Worm (Caenorhabditis elegans): ENCODE measurements around the gene F29B9.5.

Gene F29B9.5

ce11 chrIV:4612597-4612996, 39.6 kb upstream of the F29B9.5 start:
- TF ChIP-seq mep-1 (tag; optimal IDR thresholded peaks at IDR 0.05) (no peak), lin-32 (GFP tag; optimal IDR thresholded peaks at IDR 0.05) (no peak), cnd-1 (tag; optimal IDR thresholded peaks at IDR 0.05) (no peak), M03D4.4 (tag; optimal IDR thresholded peaks at IDR 0.05) (no peak), nhr-76 (tag; optimal IDR thresholded peaks at IDR 0.05) (no peak), mab-5 (tag; optimal IDR thresholded peaks at IDR 0.05) (no peak)

DNA sequence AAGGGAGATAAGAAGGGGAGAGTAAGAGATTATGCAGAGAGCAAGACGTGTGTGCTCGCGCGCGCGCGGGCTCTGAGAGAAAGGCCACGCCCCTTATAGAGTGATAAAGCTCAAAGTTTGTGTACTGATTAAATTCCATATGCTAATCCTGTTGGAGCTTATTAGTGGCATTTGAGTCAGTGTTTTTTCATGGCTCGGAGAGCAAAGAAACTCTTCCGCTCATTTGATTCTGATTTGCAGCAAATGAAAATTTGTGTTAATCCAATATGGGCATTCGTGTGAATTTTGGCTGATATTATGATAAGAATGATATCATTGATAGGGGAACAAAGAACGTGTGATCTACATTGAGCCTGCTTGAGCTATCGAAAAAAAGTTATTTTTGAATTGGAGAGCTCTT, 38.7 kb upstream of the F29B9.5 start:
- TF ChIP-seq ces-1 (GFP tag; optimal IDR thresholded peaks at IDR 0.05): no peak
- TF ChIP-seq ceh-39 (tag; optimal IDR thresholded peaks at IDR 0.05): no peak
- TF ChIP-seq mep-1 (tag; optimal IDR thresholded peaks at IDR 0.05): no peak
- no peak for TF ChIP-seq ham-2 (GFP tag; optimal IDR thresholded peaks at IDR 0.05)
- no peak for TF ChIP-seq elt-1 (tag; optimal IDR thresholded peaks at IDR 0.05; ENCODE audit: borderline replicate concordance, insufficient read depth)
- TF ChIP-seq unc-120 (tag; optimal IDR thresholded peaks at IDR 0.05; ENCODE audit: poor library complexity, severe bottlenecking): no peak
- TF ChIP-seq elt-3 (tag; optimal IDR thresholded peaks at IDR 0.05): no peak
- no peak for TF ChIP-seq ceh-83 (GFP tag; optimal IDR thresholded peaks at IDR 0.05)
- no peak for TF ChIP-seq nhr-237 (tag; optimal IDR thresholded peaks at IDR 0.05)
- no peak for TF ChIP-seq zip-8 (tag; optimal IDR thresholded peaks at IDR 0.05)
- no peak for TF ChIP-seq lin-13 (tag; optimal IDR thresholded peaks at IDR 0.05)
- no peak for TF ChIP-seq unc-62 (GFP tag; optimal IDR thresholded peaks at IDR 0.05)
- TF ChIP-seq nhr-76 (tag; optimal IDR thresholded peaks at IDR 0.05): no peak
- no peak for TF ChIP-seq drap-1 (GFP tag; optimal IDR thresholded peaks at IDR 0.05)
- TF ChIP-seq sem-2 (GFP tag; optimal IDR thresholded peaks at IDR 0.05): no peak

DNA sequence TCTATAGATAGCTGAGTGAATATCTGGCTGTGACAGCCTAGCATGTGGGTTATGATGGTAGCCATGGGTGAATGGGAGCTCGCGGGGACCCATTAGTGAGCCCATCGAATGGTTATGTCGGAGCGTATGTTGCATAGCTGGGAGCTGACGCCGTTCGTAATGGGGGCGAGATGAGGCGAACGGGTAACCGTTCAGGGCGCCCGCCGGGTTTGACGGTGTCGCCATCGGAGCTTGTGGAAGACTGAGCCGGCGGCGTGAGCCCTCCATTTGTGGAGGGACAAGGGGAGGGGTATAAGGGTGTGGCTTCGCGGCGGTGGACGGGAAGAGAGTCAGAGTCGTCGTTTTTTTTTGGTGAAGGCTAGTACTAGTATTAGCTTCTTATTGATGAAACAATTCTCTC, 28.4 kb upstream of the F29B9.5 start:
- TF ChIP-seq ceh-39 (tag; optimal IDR thresholded peaks at IDR 0.05) (no peak), nhr-237 (tag; optimal IDR thresholded peaks at IDR 0.05) (no peak), cnd-1 (tag; optimal IDR thresholded peaks at IDR 0.05) (no peak), drap-1 (GFP tag; optimal IDR thresholded peaks at IDR 0.05) (no peak), nhr-76 (tag; optimal IDR thresholded peaks at IDR 0.05) (no peak), ztf-11 (tag; optimal IDR thresholded peaks at IDR 0.05) (no peak), zip-8 (tag; optimal IDR thresholded peaks at IDR 0.05) (no peak), elt-1 (tag; optimal IDR thresholded peaks at IDR 0.05; ENCODE audit: borderline replicate concordance, insufficient read depth) (no peak), hlh-1 (tag; optimal IDR thresholded peaks at IDR 0.05) (no peak), elt-3 (tag; optimal IDR thresholded peaks at IDR 0.05) (no peak), pha-4 (tag; optimal IDR thresholded peaks at IDR 0.05) (no peak), mep-1 (tag; optimal IDR thresholded peaks at IDR 0.05) (no peak), lsy-2 (tag; optimal IDR thresholded peaks at IDR 0.05) (no peak), tbx-8 (GFP tag; optimal IDR thresholded peaks at IDR 0.05) (no peak), nhr-2 (tag; optimal IDR thresholded peaks at IDR 0.05) (no peak), unc-120 (tag; optimal IDR thresholded peaks at IDR 0.05; ENCODE audit: poor library complexity, severe bottlenecking) (no peak)

- no peak for TF ChIP-seq ceh-83 (GFP tag; optimal IDR thresholded peaks at IDR 0.05)
- TF ChIP-seq pha-4 (tag; optimal IDR thresholded peaks at IDR 0.05): no peak
- no peak for TF ChIP-seq unc-39 (tag; optimal IDR thresholded peaks at IDR 0.05)
- TF ChIP-seq ztf-11 (tag; optimal IDR thresholded peaks at IDR 0.05): no peak
- no peak for TF ChIP-seq elt-3 (tag; optimal IDR thresholded peaks at IDR 0.05)
- no peak for TF ChIP-seq ces-1 (GFP tag; optimal IDR thresholded peaks at IDR 0.05)
- no peak for TF ChIP-seq unc-120 (tag; optimal IDR thresholded peaks at IDR 0.05; ENCODE audit: poor library complexity, severe bottlenecking)
- TF ChIP-seq flh-1 (GFP tag; optimal IDR thresholded peaks at IDR 0.05): no peak
- TF ChIP-seq lin-13 (tag; optimal IDR thresholded peaks at IDR 0.05): no peak
- no peak for TF ChIP-seq tbx-8 (GFP tag; optimal IDR thresholded peaks at IDR 0.05)
- TF ChIP-seq M03D4.4 (tag; optimal IDR thresholded peaks at IDR 0.05): no peak
- no peak for TF ChIP-seq unc-62 (GFP tag; optimal IDR thresholded peaks at IDR 0.05)
- TF ChIP-seq bed-3 (GFP tag; optimal IDR thresholded peaks at IDR 0.05): no peak
Measured at ce11 chrIV:4633393-4633792, 18.8 kb upstream of the F29B9.5 start, which contains the start of gene R105.1. Gene R105.1, plus strand, starts transcription at chrIV:4633693.

DNA sequence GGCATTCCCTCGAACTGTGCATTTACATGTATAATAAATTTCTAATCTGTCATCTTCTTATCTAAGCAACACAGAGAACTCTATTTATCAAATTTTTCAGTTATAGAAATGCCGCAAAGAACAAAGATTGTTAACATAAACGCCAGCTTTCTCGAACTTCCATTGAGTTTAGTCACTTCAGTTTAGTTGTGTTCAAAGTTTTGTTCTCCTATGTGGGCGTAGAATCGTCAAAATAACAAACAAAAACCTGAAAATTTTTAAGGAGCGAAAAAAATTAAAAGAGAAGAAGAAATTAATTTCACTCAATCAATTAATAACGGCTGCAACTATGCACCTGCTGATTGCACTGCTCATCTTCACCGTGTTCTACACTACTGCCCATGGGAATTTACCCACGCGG, 16.2 kb upstream of the F29B9.5 start, which contains the start of gene R105.5:
Gene R105.5 (plus strand): TSS at position 301 of the 400 bp plus-strand sequence.
- TF ChIP-seq mab-5 (tag; optimal IDR thresholded peaks at IDR 0.05): no peak
- no peak for TF ChIP-seq bed-3 (GFP tag; optimal IDR thresholded peaks at IDR 0.05)
- TF ChIP-seq nhr-2 (tag; optimal IDR thresholded peaks at IDR 0.05): no peak
- TF ChIP-seq unc-39 (tag; optimal IDR thresholded peaks at IDR 0.05): no peak
- no peak for TF ChIP-seq hlh-1 (tag; optimal IDR thresholded peaks at IDR 0.05)
- TF ChIP-seq lsy-2 (tag; optimal IDR thresholded peaks at IDR 0.05): no peak
- TF ChIP-seq unc-62 (GFP tag; optimal IDR thresholded peaks at IDR 0.05): no peak
- no peak for TF ChIP-seq nhr-76 (tag; optimal IDR thresholded peaks at IDR 0.05)

DNA sequence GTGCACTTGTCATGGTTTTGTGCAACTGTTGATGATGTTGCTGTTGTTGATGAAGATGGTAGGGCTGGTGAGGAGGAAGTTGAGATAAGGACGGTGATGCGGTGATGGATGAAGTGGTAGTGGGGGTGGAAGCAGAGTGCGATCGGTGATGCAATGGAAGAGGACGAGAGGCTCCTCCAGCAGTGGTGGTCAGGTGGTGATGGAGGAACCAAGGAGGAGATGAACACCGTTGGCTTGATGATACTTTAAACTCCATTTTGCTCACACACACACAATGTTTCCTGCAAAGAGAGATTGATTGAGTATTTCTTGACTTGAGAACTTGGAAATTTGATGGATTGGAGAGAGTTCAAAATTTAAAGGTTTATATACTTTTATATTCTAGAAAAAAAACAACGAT, 14.4 kb upstream of the F29B9.5 start, which contains the start of gene F19C7.8:
Gene F19C7.8 (minus strand): TSS at position 256 of the 400 bp plus-strand sequence.
- TF ChIP-seq unc-120 (tag; optimal IDR thresholded peaks at IDR 0.05; ENCODE audit: poor library complexity, severe bottlenecking): peak; percentile 22
- no peak for TF ChIP-seq tbx-8 (GFP tag; optimal IDR thresholded peaks at IDR 0.05)
- peak; percentile 73 for TF ChIP-seq hlh-1 (tag; optimal IDR thresholded peaks at IDR 0.05)

Data from whole organism, mixed stage, embryonic.